Fruit fly (Drosophila melanogaster) whole organism, embryonic: Measurements from ENCODE around the gene dbe.

Experiments used
- ATbp ChIP-seq: fragments of 200-800 bp; sonication (Bioruptor generic); optimal IDR thresholded peaks from 2 replicates; lab custom pipeline; 2017; ENCODE audit warnings: missing biosample characterization, mild to moderate bottlenecking, missing genetic modification characterization, missing genetic modification reagents
- Ada2b ChIP-seq: fragments of 200-800 bp; sonication (Bioruptor generic); IDR thresholded peaks from 2 replicates; pipeline ENCODE4 v1.3.6; 2022; ENCODE audit warnings: missing biosample characterization, missing genetic modification characterization
- Bteb2 ChIP-seq: fragments of 200-800 bp; sonication (Bioruptor generic); optimal IDR thresholded peaks from 2 replicates; lab custom pipeline; 2016; ENCODE audit warnings: missing biosample characterization, missing genetic modification characterization
- CG10274 ChIP-seq: fragments of 200-800 bp; sonication (Bioruptor generic); optimal IDR thresholded peaks from 3 replicates; lab custom pipeline; 2017; ENCODE audit warnings: missing biosample characterization, mild to moderate bottlenecking, missing genetic modification characterization
- CG10654 ChIP-seq: fragments of 200-800 bp; sonication (Bioruptor generic); optimal IDR thresholded peaks from 2 replicates; lab custom pipeline; 2016; ENCODE audit warnings: missing biosample characterization, missing genetic modification characterization
- CG11085 ChIP-seq: fragments of 200-800 bp; sonication (Bioruptor generic); IDR thresholded peaks from 2 replicates; pipeline ENCODE4 v1.3.6; 2022; ENCODE audit warnings: missing biosample characterization, missing genetic modification characterization
- CG11398 ChIP-seq: fragments of 200-800 bp; sonication (Bioruptor generic); optimal IDR thresholded peaks from 2 replicates; lab custom pipeline; 2016; ENCODE audit warnings: missing biosample characterization, missing genetic modification characterization
- CG11560 ChIP-seq: fragments of 200-800 bp; sonication (Bioruptor generic); IDR thresholded peaks from 3 replicates; pipeline ENCODE4 v1.3.6; 2022; ENCODE audit warnings: missing biosample characterization, missing genetic modification characterization
- CG12769 ChIP-seq: fragments of 200-800 bp; sonication (Bioruptor generic); optimal IDR thresholded peaks from 2 replicates; lab custom pipeline; 2019; ENCODE audit warnings: missing biosample characterization, mild to moderate bottlenecking, missing genetic modification characterization, moderate library complexity
- CG13296 ChIP-seq: fragments of 200-800 bp; sonication (Bioruptor generic); optimal IDR thresholded peaks from 3 replicates; lab custom pipeline; 2018; ENCODE audit warnings: missing biosample characterization, mild to moderate bottlenecking, missing genetic modification characterization
- CG13894 ChIP-seq: fragments of 200-800 bp; sonication (Bioruptor generic); optimal IDR thresholded peaks from 3 replicates; lab custom pipeline; 2018; ENCODE audit warnings: missing biosample characterization, mild to moderate bottlenecking, missing genetic modification characterization, moderate library complexity
- CG1602 ChIP-seq: fragments of 200-800 bp; sonication (Bioruptor generic); optimal IDR thresholded peaks from 3 replicates; lab custom pipeline; 2016; ENCODE audit warnings: missing biosample characterization, missing genetic modification characterization
- CG16813 ChIP-seq: fragments of 200-800 bp; sonication (Bioruptor generic); IDR thresholded peaks from 3 replicates; pipeline ENCODE4 v1.3.6; 2022; ENCODE audit warnings: missing biosample characterization, missing genetic modification characterization; ENCODE audit not compliant: partially characterized antibody
- CG30403 ChIP-seq: fragments of 200-800 bp; sonication (Bioruptor generic); optimal IDR thresholded peaks from 3 replicates; lab custom pipeline; 2016; ENCODE audit warnings: missing biosample characterization, missing genetic modification characterization
- CG31365 ChIP-seq: fragments of 200-800 bp; sonication (Bioruptor generic); optimal IDR thresholded peaks from 2 replicates; lab custom pipeline; 2018; ENCODE audit warnings: missing biosample characterization, mild to moderate bottlenecking, missing genetic modification characterization
- CG32532 ChIP-seq: fragments of 200-800 bp; sonication (Bioruptor generic); IDR thresholded peaks from 2 replicates; pipeline ENCODE4 v1.3.6; 2022; ENCODE audit warnings: missing biosample characterization, missing genetic modification characterization
- CG3407 ChIP-seq: fragments of 200-800 bp; sonication (Bioruptor generic); optimal IDR thresholded peaks from 2 replicates; lab custom pipeline; 2018; ENCODE audit warnings: missing biosample characterization, mild to moderate bottlenecking, missing genetic modification characterization
- CG43689 ChIP-seq: fragments of 200-800 bp; sonication (Bioruptor generic); IDR thresholded peaks from 2 replicates; pipeline ENCODE4 v1.3.6; 2022; ENCODE audit warnings: missing biosample characterization, missing genetic modification characterization
- CG4404 ChIP-seq: fragments of 200-800 bp; sonication (Bioruptor generic); IDR thresholded peaks from 2 replicates; pipeline ENCODE4 v1.3.6; 2022; ENCODE audit warnings: missing biosample characterization, missing genetic modification characterization
- CG6813 ChIP-seq: fragments of 200-800 bp; sonication (Bioruptor generic); optimal IDR thresholded peaks from 2 replicates; lab custom pipeline; 2017; ENCODE audit warnings: missing biosample characterization, missing genetic modification characterization, mild to moderate bottlenecking, moderate library complexity, missing genetic modification reagents
- CG7357 ChIP-seq: fragments of 200-800 bp; sonication (Bioruptor generic); IDR thresholded peaks from 3 replicates; pipeline ENCODE4 v1.3.6; 2022; ENCODE audit warnings: missing biosample characterization, missing genetic modification characterization
- CG7745 ChIP-seq: fragments of 200-800 bp; sonication (Bioruptor generic); optimal IDR thresholded peaks from 2 replicates; lab custom pipeline; 2018; ENCODE audit warnings: missing biosample characterization, mild to moderate bottlenecking, missing genetic modification characterization, moderate library complexity
- D19A ChIP-seq: fragments of 200-800 bp; optimal IDR thresholded peaks from 3 replicates; lab custom pipeline; 2019; ENCODE audit warnings: missing biosample characterization, mild to moderate bottlenecking, missing genetic modification characterization, moderate library complexity
- Dbx ChIP-seq: fragments of 200-800 bp; sonication (Bioruptor generic); IDR thresholded peaks from 3 replicates; pipeline ENCODE4 v1.3.6; 2022; ENCODE audit warnings: missing biosample characterization, missing genetic modification characterization
- Fer1 ChIP-seq: fragments of 200-800 bp; sonication (Bioruptor generic); optimal IDR thresholded peaks from 2 replicates; lab custom pipeline; 2017; ENCODE audit warnings: missing biosample characterization, mild to moderate bottlenecking, missing genetic modification characterization
- Gug ChIP-seq: fragments of 200-800 bp; sonication (Bioruptor generic); IDR thresholded peaks from 4 replicates; pipeline ENCODE4 v1.3.6; 2022; ENCODE audit warnings: missing biosample characterization, missing genetic modification characterization
- NK7.1 ChIP-seq: fragments of 200-800 bp; sonication (Bioruptor generic); optimal IDR thresholded peaks from 3 replicates; lab custom pipeline; 2016; ENCODE audit warnings: missing biosample characterization, missing genetic modification characterization
- Nf-YB ChIP-seq: fragments of 200-800 bp; sonication (Bioruptor generic); optimal IDR thresholded peaks from 3 replicates; lab custom pipeline; 2019; ENCODE audit warnings: missing biosample characterization, mild to moderate bottlenecking, missing genetic modification characterization, moderate library complexity
- Opbp ChIP-seq: fragments of 200-800 bp; sonication (Bioruptor generic); IDR thresholded peaks from 3 replicates; pipeline ENCODE4 v1.3.6; 2022; ENCODE audit warnings: missing biosample characterization, missing genetic modification characterization; ENCODE audit not compliant: partially characterized antibody
- PHDP ChIP-seq: fragments of 200-800 bp; sonication (Bioruptor generic); optimal IDR thresholded peaks from 3 replicates; lab custom pipeline; 2018; ENCODE audit warnings: missing biosample characterization, mild to moderate bottlenecking, missing genetic modification characterization, moderate library complexity
- Ravus ChIP-seq: fragments of 200-800 bp; sonication (Bioruptor generic); IDR thresholded peaks from 2 replicates; pipeline ENCODE4 v1.3.6; 2022; ENCODE audit warnings: missing biosample characterization, missing genetic modification characterization
- Six4 ChIP-seq: fragments of 200-800 bp; sonication (Bioruptor generic); optimal IDR thresholded peaks from 2 replicates; lab custom pipeline; 2016; ENCODE audit warnings: missing biosample characterization, missing genetic modification characterization
- Xrp1 ChIP-seq: fragments of 200-800 bp; sonication (Bioruptor generic); IDR thresholded peaks from 2 replicates; pipeline ENCODE4 v1.3.6; 2022; ENCODE audit warnings: missing biosample characterization, missing genetic modification characterization
- YL-1 ChIP-seq: fragments of 200-800 bp; sonication (Bioruptor generic); optimal IDR thresholded peaks from 3 replicates; lab custom pipeline; 2017; ENCODE audit warnings: missing biosample characterization, mild to moderate bottlenecking, missing genetic modification characterization
- az2 ChIP-seq: fragments of 200-800 bp; sonication (Bioruptor generic); optimal IDR thresholded peaks from 3 replicates; lab custom pipeline; 2016; ENCODE audit warnings: missing biosample characterization, missing genetic modification characterization
- bowl ChIP-seq: fragments of 200-800 bp; sonication (Bioruptor generic); IDR thresholded peaks from 2 replicates; pipeline ENCODE4 v1.3.6; 2022; ENCODE audit warnings: missing biosample characterization, missing genetic modification characterization
- chn ChIP-seq: fragments of 200-800 bp; sonication (Bioruptor generic); optimal IDR thresholded peaks from 2 replicates; lab custom pipeline; 2016; ENCODE audit warnings: missing biosample characterization, missing genetic modification characterization
- ewg ChIP-seq: fragments of 200-800 bp; sonication (Bioruptor generic); optimal IDR thresholded peaks from 3 replicates; lab custom pipeline; 2017; ENCODE audit warnings: mild to moderate bottlenecking, missing biosample characterization, missing genetic modification reagents, missing genetic modification characterization
- grau ChIP-seq: fragments of 200-800 bp; optimal IDR thresholded peaks from 3 replicates; lab custom pipeline; 2019; ENCODE audit warnings: missing biosample characterization, mild to moderate bottlenecking, missing genetic modification characterization, moderate library complexity
- jing ChIP-seq: fragments of 200-800 bp; sonication (Bioruptor generic); optimal IDR thresholded peaks from 2 replicates; lab custom pipeline; 2018; ENCODE audit warnings: missing biosample characterization, mild to moderate bottlenecking, missing genetic modification characterization
- lmd ChIP-seq: fragments of 200-800 bp; sonication (Bioruptor generic); IDR thresholded peaks from 2 replicates; pipeline ENCODE4 v1.3.6; 2022; ENCODE audit warnings: missing biosample characterization, missing genetic modification characterization
- lola ChIP-seq, 3 experiments: fragments of >200 bp in 2 of 3; fragments of 200-800 bp in 1 of 3; sonication (Bioruptor generic) in 1 of 3; optimal IDR thresholded peaks; 2 replicates each; lab custom pipeline; 2017 to 2019; ENCODE audit warnings: missing biosample characterization in 3 of 3, missing genetic modification characterization in 3 of 3, mild to moderate bottlenecking in 1 of 3, moderate library complexity in 1 of 3
- mam ChIP-seq: fragments of 200-800 bp; sonication (Bioruptor generic); optimal IDR thresholded peaks from 3 replicates; lab custom pipeline; 2016; ENCODE audit warnings: missing biosample characterization, missing genetic modification characterization
- pan ChIP-seq, 4 experiments: fragments of >200 bp in 3 of 4; fragments of 200-800 bp in 1 of 4; sonication (Bioruptor generic) in 1 of 4; optimal IDR thresholded peaks in 3 of 4; IDR thresholded peaks in 1 of 4; 2 replicates each; pipeline versions ENCODE4 v1.3.6 to Lab custom; 2017 to 2022; ENCODE audit warnings: missing biosample characterization in 2 of 4, missing genetic modification characterization in 2 of 4, mixed read lengths in 1 of 4
- peb ChIP-seq: fragments of 200-800 bp; sonication (Bioruptor generic); IDR thresholded peaks from 2 replicates; pipeline ENCODE4 v1.3.6; 2022; ENCODE audit warnings: missing biosample characterization, missing genetic modification characterization
- pho ChIP-seq: fragments of 200-800 bp; sonication (Bioruptor generic); optimal IDR thresholded peaks from 2 replicates; lab custom pipeline; 2016; ENCODE audit warnings: missing biosample characterization, missing genetic modification characterization
- psq ChIP-seq: fragments of 200-800 bp; sonication (Bioruptor generic); optimal IDR thresholded peaks from 2 replicates; lab custom pipeline; 2017; ENCODE audit warnings: missing biosample characterization, missing genetic modification characterization
- repo ChIP-seq: fragments of 200-800 bp; sonication (Bioruptor generic); optimal IDR thresholded peaks from 2 replicates; lab custom pipeline; 2016; ENCODE audit warnings: missing biosample characterization, missing genetic modification characterization
- slp2 ChIP-seq: fragments of 200-800 bp; sonication (Bioruptor generic); optimal IDR thresholded peaks from 2 replicates; lab custom pipeline; 2016; ENCODE audit warnings: missing biosample characterization, missing genetic modification characterization
- vfl ChIP-seq: fragments of 200-800 bp; sonication (Bioruptor generic); optimal IDR thresholded peaks from 2 replicates; lab custom pipeline; 2016; ENCODE audit warnings: missing biosample characterization, missing genetic modification characterization

Gene dbe

dm6 chr2L:850727-851257, 18.9 kb downstream of the dbe start, which contains the start of gene drongo (continued):
- no peak for TF ChIP-seq jing (GFP tag; lab: Kevin White, UChicago)
- TF ChIP-seq Fer1 (GFP tag; lab: Kevin White, UChicago): peak; percentile 54
- peak; percentile 18; the same call in 1 of the 4 replicates for TF ChIP-seq Gug (GFP tag; lab: Robert Waterston, UW)
- TF ChIP-seq lola (GFP tag; optimal IDR thresholded peaks at IDR 0.05; lab: Kevin White, UChicago): no peak
- 0 out of 2 replicates have a peak, but pooled peaks have one; percentile 10 for TF ChIP-seq CG43689 (GFP tag; lab: Robert Waterston, UW)
- TF ChIP-seq bowl (GFP tag; lab: Robert Waterston, UW): no peak
- no peak for TF ChIP-seq Six4 (GFP tag; lab: Kevin White, UChicago)
- TF ChIP-seq az2 (GFP tag; lab: Kevin White, UChicago): no peak
- peak; percentile 55 for TF ChIP-seq PHDP (tag; lab: Kevin White, UChicago)
- no peak for TF ChIP-seq CG11085 (GFP tag; lab: Robert Waterston, UW)
- no peak for TF ChIP-seq Ravus (GFP tag; lab: Robert Waterston, UW)
- TF ChIP-seq CG6813 (GFP tag; lab: Kevin White, UChicago): no peak
- peak; percentile 75 for TF ChIP-seq Opbp
- no peak for TF ChIP-seq chn (GFP tag; lab: Kevin White, UChicago)
- no peak for TF ChIP-seq CG10654
- TF ChIP-seq Bteb2 (GFP tag; lab: Kevin White, UChicago): no peak
- peak; percentile 69 for TF ChIP-seq CG12769
- no peak for TF ChIP-seq NK7.1 (GFP tag; lab: Kevin White, UChicago)
- no peak for TF ChIP-seq CG7745
- TF ChIP-seq YL-1 (GFP tag; lab: Kevin White, UChicago): peak; percentile 37
- no peak for TF ChIP-seq peb (GFP tag; lab: Robert Waterston, UW)
- TF ChIP-seq Ada2b (GFP tag; lab: Robert Waterston, UW): no peak
- TF ChIP-seq Nf-YB (GFP tag; lab: Kevin White, UChicago): peak; percentile 1
- peak; percentile 48 for TF ChIP-seq CG13296
- peak; percentile 57 for TF ChIP-seq vfl (GFP tag; lab: Kevin White, UChicago)
- TF ChIP-seq lmd (GFP tag; lab: Robert Waterston, UW): no peak; the same call in 1 of the 2 replicates
- peak; percentile 16 for TF ChIP-seq CG30403
- TF ChIP-seq CG16813: peak; percentile 50; the same call in 1 of the 3 replicates
- TF ChIP-seq CG32532: no peak
- TF ChIP-seq CG7357 (GFP tag; lab: Robert Waterston, UW): 0 out of 3 replicates have a peak, but pooled peaks have one; percentile 20
- TF ChIP-seq CG10274 (GFP tag; lab: Kevin White, UChicago): no peak
- TF ChIP-seq ewg (GFP tag; lab: Kevin White, UChicago): peak; percentile 15
- no peak for TF ChIP-seq CG1602 (GFP tag; lab: Kevin White, UChicago)
- peak; percentile 87 for TF ChIP-seq CG11560 (tag; lab: Robert Waterston, UW)
- TF ChIP-seq D19A (tag; lab: Kevin White, UChicago): peak; percentile 2
- no peak for TF ChIP-seq slp2 (GFP tag; lab: Kevin White, UChicago)
- TF ChIP-seq pan (optimal IDR thresholded peaks at IDR 0.05; lab: Kevin White, UChicago): no peak
- TF ChIP-seq pan (GFP tag; optimal IDR thresholded peaks at IDR 0.05 in 1 of 2, IDR thresholded peaks at IDR 0.05 in 1 of 2): no peak
- TF ChIP-seq Xrp1 (GFP tag; lab: Robert Waterston, UW): 0 out of 2 replicates have a peak, but pooled peaks have one; percentile 30
- no peak for TF ChIP-seq mam (GFP tag; lab: Kevin White, UChicago)
- peak; percentile 34 for TF ChIP-seq psq
- TF ChIP-seq CG11398 (GFP tag; lab: Kevin White, UChicago): peak; percentile 12
- TF ChIP-seq CG3407 (GFP tag; lab: Kevin White, UChicago): peak; percentile 5
- TF ChIP-seq CG31365 (tag; lab: Kevin White, UChicago): peak; percentile 6
- TF ChIP-seq pho: peak; percentile 37
- no peak for TF ChIP-seq repo
- peak; percentile 71 for TF ChIP-seq CG13894 (tag; lab: Kevin White, UChicago)
- TF ChIP-seq ATbp: peak; percentile 34
- TF ChIP-seq Dbx (GFP tag; lab: Robert Waterston, UW): peak; percentile 48; the same call in 2 of the 3 replicates
- TF ChIP-seq grau (tag; lab: Kevin White, UChicago): peak; percentile 25
- no peak for TF ChIP-seq CG4404
